Worm (Caenorhabditis elegans): ENCODE data around the gene srx-136.

DNA sequence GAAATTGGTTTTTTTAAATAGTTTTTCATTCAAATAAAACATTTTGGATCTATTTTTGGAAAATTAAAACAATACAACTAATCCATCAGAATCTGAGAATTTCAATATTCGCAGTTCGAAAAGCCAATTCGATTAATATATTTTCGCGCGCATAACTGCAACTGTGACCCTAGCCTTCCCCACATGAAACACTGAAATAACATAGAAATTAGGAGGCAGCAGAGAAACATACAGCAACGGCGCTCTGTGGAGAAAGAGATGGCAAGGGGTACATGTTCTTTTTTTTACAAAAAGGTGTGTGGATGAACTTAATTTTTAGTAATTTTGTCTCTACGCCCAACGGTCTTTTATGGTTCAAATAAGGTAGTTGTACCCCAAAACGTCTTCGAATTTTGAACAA is 22.9 kb downstream of the srx-136 start:
- TF ChIP-seq ama-1 (optimal IDR thresholded peaks at IDR 0.05) (no peak), ama-1 (GFP tag; optimal IDR thresholded peaks at IDR 0.05) (no peak), attf-6 (GFP tag; IDR thresholded peaks at IDR 0.05) (no peak), ztf-6 (GFP tag; IDR thresholded peaks at IDR 0.05) (no peak), mcd-1 (GFP tag; IDR thresholded peaks at IDR 0.05) (0 out of 2 replicates have a peak, but pooled peaks have one; percentile 8), C06A6.2 (GFP tag; conservative IDR thresholded peaks at IDR 0.05) (no peak), B0019.2 (GFP tag; conservative IDR thresholded peaks at IDR 0.05) (no peak), repo-1 (tag; optimal IDR thresholded peaks at IDR 0.05) (no peak), lsl-1 (GFP tag; optimal IDR thresholded peaks at IDR 0.05) (no peak), ztf-22 (GFP tag; optimal IDR thresholded peaks at IDR 0.05) (no peak), F57A8.1 (GFP tag; optimal IDR thresholded peaks at IDR 0.05) (no peak), mes-4 (tag; optimal IDR thresholded peaks at IDR 0.05) (no peak), nfya-1 (tag; optimal IDR thresholded peaks at IDR 0.05; ENCODE audit: borderline replicate concordance, insufficient read depth) (no peak), madf-6 (GFP tag; IDR thresholded peaks at IDR 0.05) (no peak), F39B2.1 (GFP tag; IDR thresholded peaks at IDR 0.05) (no peak)
